Fruit fly (Drosophila melanogaster) Kc167 (cell line): Measurements from ENCODE around the gene polybromo.

Source experiments
- Myc ChIP-seq: fragments of >200 bp; optimal IDR thresholded peaks from 2 replicates; lab custom pipeline; 2017; ENCODE audit warnings: missing external identifiers
- Sin3A ChIP-seq: fragments of >200 bp; optimal IDR thresholded peaks from 2 replicates; lab custom pipeline; 2018; ENCODE audit warnings: missing external identifiers
- h ChIP-seq: fragments of >200 bp; optimal IDR thresholded peaks from 3 replicates; lab custom pipeline; 2018; ENCODE audit warnings: missing external identifiers
- insv ChIP-seq: fragments of >200 bp; optimal IDR thresholded peaks from 3 replicates; lab custom pipeline; 2018; ENCODE audit warnings: missing external identifiers
- psq ChIP-seq: fragments of >200 bp; optimal IDR thresholded peaks from 2 replicates; lab custom pipeline; 2017; ENCODE audit warnings: missing external identifiers
- ttk ChIP-seq: sonication (Bioruptor generic); optimal IDR thresholded peaks from 2 replicates; lab custom pipeline; 2017; ENCODE audit warnings: missing external identifiers

The polybromo gene

dm6 chr3R:24816993-24817854, 12.2 kb upstream of the polybromo start, which contains the start of the genes CG5808 and Saf-B:
TSS of gene CG5808 (minus strand) at chr3R:24817007.
TSS of gene Saf-B (plus strand) at chr3R:24817464.
- no peak for TF ChIP-seq h (lab: Kevin White, UChicago)
- TF ChIP-seq ttk (lab: Kevin White, UChicago), result no peak
- TF ChIP-seq insv (lab: Kevin White, UChicago), result no peak
- TF ChIP-seq Sin3A (lab: Kevin White, UChicago), result no peak
- TF ChIP-seq psq (lab: Kevin White, UChicago), result no peak

- TF ChIP-seq psq (lab: Kevin White, UChicago), result no peak
- no peak for TF ChIP-seq ttk (lab: Kevin White, UChicago)
- TF ChIP-seq h (lab: Kevin White, UChicago), result no peak
- no peak for TF ChIP-seq insv (lab: Kevin White, UChicago)
- no peak for TF ChIP-seq Sin3A (lab: Kevin White, UChicago)
- no peak for TF ChIP-seq Myc (lab: Kevin White, UChicago)
Observed at dm6 chr3R:24813637-24814301, 8.7 kb upstream of the polybromo start, which contains the start of the genes lili and CG34150. TSS of gene lili (minus strand) at chr3R:24814012. TSS of gene CG34150 (plus strand) at chr3R:24814262.

dm6 chr3R:24812987-24813636, 8.1 kb upstream of the polybromo start:
- no peak for TF ChIP-seq h (lab: Kevin White, UChicago)
- TF ChIP-seq ttk (lab: Kevin White, UChicago), result no peak
- TF ChIP-seq Sin3A (lab: Kevin White, UChicago), result no peak
- no peak for TF ChIP-seq Myc (lab: Kevin White, UChicago)
- no peak for TF ChIP-seq psq (lab: Kevin White, UChicago)
- TF ChIP-seq insv (lab: Kevin White, UChicago), result no peak

dm6 chr3R:24812394-24812793, 7.3 kb upstream of the polybromo start:
- TF ChIP-seq Sin3A (lab: Kevin White, UChicago), result no peak
- no peak for TF ChIP-seq Myc (lab: Kevin White, UChicago)

- TF ChIP-seq h (lab: Kevin White, UChicago) (no peak), Myc (lab: Kevin White, UChicago) (no peak), psq (lab: Kevin White, UChicago) (no peak), insv (lab: Kevin White, UChicago) (no peak), ttk (lab: Kevin White, UChicago) (no peak), Sin3A (lab: Kevin White, UChicago) (no peak)
Observed at dm6 chr3R:24810844-24811625, 6.0 kb upstream of the polybromo start.

- TF ChIP-seq Sin3A (lab: Kevin White, UChicago), result no peak
- TF ChIP-seq Myc (lab: Kevin White, UChicago), result no peak
- no peak for TF ChIP-seq insv (lab: Kevin White, UChicago)
- no peak for TF ChIP-seq psq (lab: Kevin White, UChicago)
- no peak for TF ChIP-seq h (lab: Kevin White, UChicago)
- TF ChIP-seq ttk (lab: Kevin White, UChicago), result no peak
Observed at dm6 chr3R:24809576-24810279, 4.7 kb upstream of the polybromo start.

dm6 chr3R:24807321-24807720, 2.3 kb upstream of the polybromo start, which contains the start of gene CG6980:
TSS of gene CG6980 (plus strand) at chr3R:24807621.
- TF ChIP-seq Myc (lab: Kevin White, UChicago), result no peak

dm6 chr3R:24799503-24799902, 5.6 kb downstream of the polybromo start, which contains the start of gene Ude:
TSS of gene Ude (minus strand) at chr3R:24799668.
- TF ChIP-seq Myc (lab: Kevin White, UChicago) (no peak), insv (lab: Kevin White, UChicago) (no peak)

- TF ChIP-seq psq (lab: Kevin White, UChicago) (no peak), ttk (lab: Kevin White, UChicago) (no peak), insv (lab: Kevin White, UChicago) (no peak), h (lab: Kevin White, UChicago) (no peak), Sin3A (lab: Kevin White, UChicago) (no peak), Myc (lab: Kevin White, UChicago) (no peak)
Observed at dm6 chr3R:24798595-24798994, 6.5 kb downstream of the polybromo start.

dm6 chr3R:24790036-24790435, 15.0 kb downstream of the polybromo start, which contains the start of gene CG13634:
TSS of gene CG13634 (minus strand) at chr3R:24790136.
- TF ChIP-seq Myc (lab: Kevin White, UChicago) (no peak), psq (lab: Kevin White, UChicago) (no peak), insv (lab: Kevin White, UChicago) (no peak), h (lab: Kevin White, UChicago) (no peak), ttk (lab: Kevin White, UChicago) (no peak), Sin3A (lab: Kevin White, UChicago) (no peak)
